Worm (Caenorhabditis elegans) whole organism, early embryonic: Measurements from ENCODE around the gene slc-9B.2.
A peak's percentile ranks its signal among the peaks of the same experiment; 100 is the strongest.

Experiments used
- B0310.2 ChIP-seq: sonication (generic microtip); optimal IDR thresholded peaks from 2 replicates; lab custom pipeline; 2016; ENCODE audit warnings: mild to moderate bottlenecking, missing genetic modification characterization, missing compliant biosample characterization
- F13C5.2 ChIP-seq: sonication (generic microtip); optimal IDR thresholded peaks from 2 replicates; lab custom pipeline; 2017; ENCODE audit warnings: mild to moderate bottlenecking, missing genetic modification characterization, inconsistent platforms, missing compliant biosample characterization
- aly-1 ChIP-seq: sonication (generic microtip); optimal IDR thresholded peaks from 2 replicates; lab custom pipeline; 2016; ENCODE audit warnings: missing genetic modification characterization, missing compliant biosample characterization
- ama-1 ChIP-seq: fragments of 150-350 bp; optimal IDR thresholded peaks from 2 replicates; lab custom pipeline; 2014
- ceh-13 ChIP-seq: fragments of 200-800 bp; sonication (Bioruptor generic); optimal IDR thresholded peaks from 2 replicates; lab custom pipeline; 2018; ENCODE audit warnings: mild to moderate bottlenecking, missing genetic modification characterization, missing compliant biosample characterization
- ceh-36 ChIP-seq: sonication (generic microtip); optimal IDR thresholded peaks from 2 replicates; lab custom pipeline; 2016; ENCODE audit warnings: missing genetic modification characterization, inconsistent platforms, missing compliant biosample characterization
- ets-7 ChIP-seq: sonication (generic microtip); optimal IDR thresholded peaks from 2 replicates; lab custom pipeline; 2016; ENCODE audit warnings: missing genotype, missing genetic modification characterization, missing compliant biosample characterization
- flt-1 ChIP-seq: fragments of 200-800 bp; sonication (Bioruptor generic); IDR thresholded peaks from 2 replicates; pipeline ENCODE4 v1.3.6; 2022; ENCODE audit warnings: missing genetic modification characterization, missing compliant biosample characterization
- hmbx-1 ChIP-seq: sonication (generic microtip); optimal IDR thresholded peaks from 2 replicates; lab custom pipeline; 2016; ENCODE audit warnings: mild to moderate bottlenecking, missing genetic modification characterization, missing compliant biosample characterization
- hmg-4 ChIP-seq: fragments of 200-800 bp; sonication (Bioruptor generic); optimal IDR thresholded peaks from 2 replicates; lab custom pipeline; 2018; ENCODE audit warnings: mild to moderate bottlenecking, missing genetic modification characterization, missing compliant biosample characterization
- hnd-1 ChIP-seq: sonication (generic microtip); optimal IDR thresholded peaks from 2 replicates; lab custom pipeline; 2016; ENCODE audit warnings: missing genetic modification characterization, missing compliant biosample characterization
- pes-1 ChIP-seq: fragments of 200-800 bp; sonication (Bioruptor generic); IDR thresholded peaks from 2 replicates; pipeline ENCODE4 v1.3.6; 2022; ENCODE audit warnings: missing genetic modification reagents, missing genetic modification characterization, missing compliant biosample characterization
- scrt-1 ChIP-seq: fragments of 200-800 bp; sonication (Bioruptor generic); IDR thresholded peaks from 2 replicates; pipeline ENCODE4 v1.3.6; 2022; ENCODE audit warnings: missing genetic modification characterization, missing compliant biosample characterization
- sea-1 ChIP-seq: fragments of 200-800 bp; sonication (Bioruptor generic); conservative IDR thresholded peaks from 2 replicates; pipeline ENCODE4 v1.3.6; 2022; ENCODE audit warnings: missing genetic modification characterization, missing compliant biosample characterization
- tbx-11 ChIP-seq: fragments of 200-800 bp; sonication (Bioruptor generic); IDR thresholded peaks from 2 replicates; pipeline ENCODE4 v1.3.6; 2022; ENCODE audit warnings: missing genetic modification characterization, missing compliant biosample characterization
- tbx-37 ChIP-seq: fragments of 200-800 bp; sonication (Bioruptor generic); conservative IDR thresholded peaks from 2 replicates; pipeline ENCODE4 v1.3.6; 2022; ENCODE audit warnings: missing genetic modification reagents, missing genetic modification characterization, missing compliant biosample characterization
- tra-4 ChIP-seq: sonication (generic microtip); optimal IDR thresholded peaks from 2 replicates; lab custom pipeline; 2017; ENCODE audit warnings: missing genetic modification characterization, missing compliant biosample characterization

Gene slc-9B.2

DNA sequence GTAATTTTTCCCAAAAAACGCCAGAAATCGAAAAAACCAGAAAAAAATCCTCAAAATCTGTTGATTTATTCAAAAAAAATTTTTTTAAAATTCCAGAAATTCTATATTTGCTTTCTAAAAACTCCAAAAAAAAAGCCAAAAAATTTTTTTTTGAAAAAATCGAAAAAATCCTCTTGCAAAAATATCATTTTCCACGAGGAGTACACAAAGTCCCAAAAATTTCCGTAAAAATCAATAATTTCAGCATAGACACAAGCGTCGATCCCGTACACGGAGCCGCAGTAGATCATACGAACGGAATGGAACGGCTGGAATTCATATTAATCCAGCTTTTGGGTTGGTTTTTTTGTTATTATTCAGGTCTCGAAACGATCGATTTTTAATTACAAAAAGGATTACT is 29.3 kb downstream of the slc-9B.2 start:
- TF ChIP-seq tbx-37 (GFP tag; lab: Robert Waterston, UW) = no peak
- no peak for TF ChIP-seq scrt-1 (GFP tag; lab: Robert Waterston, UW)
- no peak for TF ChIP-seq hmg-4 (GFP tag; lab: Kevin White, UChicago)
- TF ChIP-seq ceh-36 (tag; lab: Kevin White, UChicago) = no peak
- no peak for TF ChIP-seq pes-1 (GFP tag; lab: Robert Waterston, UW)
- TF ChIP-seq ama-1 (lab: Kevin White, UChicago) = no peak
- TF ChIP-seq B0310.2 = no peak
- TF ChIP-seq hnd-1 (tag; lab: Kevin White, UChicago) = no peak
- no peak for TF ChIP-seq ets-7 (tag; lab: Kevin White, UChicago)
- TF ChIP-seq tbx-11 (GFP tag; lab: Robert Waterston, UW) = no peak
- TF ChIP-seq aly-1 = no peak
- TF ChIP-seq hmbx-1 (tag; lab: Kevin White, UChicago) = no peak
- no peak for TF ChIP-seq flt-1 (GFP tag; lab: Robert Waterston, UW)

DNA sequence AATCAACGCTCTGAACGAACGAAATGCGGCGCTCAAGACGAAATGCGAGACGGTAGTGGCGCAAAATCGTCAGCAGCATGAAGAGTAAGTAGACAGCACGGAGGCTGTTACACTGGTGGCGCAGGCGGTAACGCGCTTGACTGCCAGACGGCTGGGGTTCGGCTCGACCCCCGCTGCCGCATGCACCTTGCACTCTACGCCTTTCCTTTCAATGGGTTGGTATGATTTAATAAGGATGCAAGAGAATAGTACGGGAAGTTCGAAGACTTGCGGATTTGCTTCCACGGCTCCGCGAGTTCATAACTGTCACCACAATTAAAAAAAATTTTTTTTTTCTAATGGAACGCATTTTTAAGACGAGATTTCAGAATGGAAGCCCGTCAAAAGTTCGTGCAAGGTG is 31.2 kb downstream of the slc-9B.2 start:
- TF ChIP-seq ceh-36 (tag; lab: Kevin White, UChicago) = peak; percentile 76
- peak; percentile 76 for TF ChIP-seq F13C5.2 (tag; lab: Kevin White, UChicago)
- TF ChIP-seq sea-1 = peak; percentile 75
- TF ChIP-seq ets-7 (tag; lab: Kevin White, UChicago) = peak; percentile 39
- TF ChIP-seq pes-1 (GFP tag; lab: Robert Waterston, UW) = peak; percentile 84
- TF ChIP-seq flt-1 (GFP tag; lab: Robert Waterston, UW) = peak; percentile 78
- TF ChIP-seq ceh-13 (GFP tag; lab: Kevin White, UChicago) = peak; percentile 43
- TF ChIP-seq tra-4 (tag; lab: Kevin White, UChicago) = peak; percentile 61
- peak; percentile 89 for TF ChIP-seq aly-1
- TF ChIP-seq hmg-4 (GFP tag; lab: Kevin White, UChicago) = peak; percentile 75
- TF ChIP-seq scrt-1 (GFP tag; lab: Robert Waterston, UW) = peak; percentile 90
- peak; percentile 70 for TF ChIP-seq tbx-11 (GFP tag; lab: Robert Waterston, UW)
- TF ChIP-seq tbx-37 (GFP tag; lab: Robert Waterston, UW) = peak; percentile 52; the same call in 1 of the 2 replicates
- TF ChIP-seq ama-1 (lab: Kevin White, UChicago) = no peak
- TF ChIP-seq hnd-1 (tag; lab: Kevin White, UChicago) = peak; percentile 50
- no peak for TF ChIP-seq hmbx-1 (tag; lab: Kevin White, UChicago)
- peak; percentile 57 for TF ChIP-seq B0310.2

DNA sequence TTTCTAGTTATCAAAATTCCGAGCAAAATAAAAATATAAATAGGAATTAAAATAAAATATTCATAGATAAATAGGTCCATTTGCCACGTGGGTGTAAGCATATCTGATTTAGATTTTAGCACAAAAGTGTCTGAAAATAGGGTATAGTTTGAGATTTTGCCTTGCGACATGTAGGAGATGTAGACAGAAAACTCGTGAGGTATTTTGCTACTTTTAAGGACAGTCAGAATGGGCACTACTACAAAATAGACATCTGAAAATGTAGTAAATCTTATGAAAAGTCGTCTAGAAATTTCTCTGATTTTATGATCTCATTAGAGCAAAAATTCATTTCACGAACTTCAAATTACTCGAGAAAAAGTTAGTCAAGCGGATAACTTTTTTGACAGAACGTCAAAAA is 35.8 kb downstream of the slc-9B.2 start, which contains the start of gene srv-34:
Gene srv-34 (minus strand): TSS at position 101 of the 400 bp plus-strand sequence.
- TF ChIP-seq hmg-4 (GFP tag; lab: Kevin White, UChicago) (no peak), B0310.2 (no peak), pes-1 (GFP tag; lab: Robert Waterston, UW) (no peak), ceh-13 (GFP tag; lab: Kevin White, UChicago) (no peak), sea-1 (no peak), ceh-36 (tag; lab: Kevin White, UChicago) (no peak)

ce11 chrV:16376430-16376948 is 37.6 kb downstream of the slc-9B.2 start:
- TF ChIP-seq ceh-36 (tag; lab: Kevin White, UChicago) = no peak
- no peak for TF ChIP-seq tbx-37 (GFP tag; lab: Robert Waterston, UW)
- TF ChIP-seq ceh-13 (GFP tag; lab: Kevin White, UChicago) = no peak
- no peak for TF ChIP-seq tbx-11 (GFP tag; lab: Robert Waterston, UW)
- TF ChIP-seq hmg-4 (GFP tag; lab: Kevin White, UChicago) = no peak
- TF ChIP-seq sea-1 = no peak
- TF ChIP-seq scrt-1 (GFP tag; lab: Robert Waterston, UW) = no peak
- no peak for TF ChIP-seq B0310.2
- no peak for TF ChIP-seq flt-1 (GFP tag; lab: Robert Waterston, UW)
- no peak for TF ChIP-seq tra-4 (tag; lab: Kevin White, UChicago)
- TF ChIP-seq hnd-1 (tag; lab: Kevin White, UChicago) = no peak

DNA sequence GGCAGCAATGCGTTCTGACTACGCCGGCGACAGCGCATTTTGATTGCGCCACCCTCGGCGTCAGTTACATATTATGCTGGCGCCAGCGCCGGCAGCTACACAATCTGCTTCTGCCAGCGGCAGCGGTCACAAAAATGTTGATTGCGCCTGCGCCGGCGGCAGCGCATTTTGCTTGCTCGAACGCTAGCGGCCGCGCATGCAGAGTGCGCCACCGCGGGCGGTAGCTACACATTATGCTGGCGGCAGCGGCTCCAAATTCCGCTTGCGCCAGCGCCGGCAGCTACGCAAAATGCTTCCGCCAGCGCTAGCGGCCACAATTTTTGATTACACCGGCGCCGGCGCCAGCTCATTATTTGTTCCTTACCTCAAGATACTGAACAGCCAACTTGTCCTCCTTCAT is 38.3 kb downstream of the slc-9B.2 start:
- no peak for TF ChIP-seq aly-1
- TF ChIP-seq scrt-1 (GFP tag; lab: Robert Waterston, UW) = no peak
- no peak for TF ChIP-seq hmg-4 (GFP tag; lab: Kevin White, UChicago)
- TF ChIP-seq flt-1 (GFP tag; lab: Robert Waterston, UW) = no peak
- TF ChIP-seq ets-7 (tag; lab: Kevin White, UChicago) = no peak
- no peak for TF ChIP-seq hnd-1 (tag; lab: Kevin White, UChicago)
- TF ChIP-seq tbx-11 (GFP tag; lab: Robert Waterston, UW) = no peak
- no peak for TF ChIP-seq ama-1 (lab: Kevin White, UChicago)
- TF ChIP-seq ceh-36 (tag; lab: Kevin White, UChicago) = no peak
- TF ChIP-seq sea-1 = no peak
- TF ChIP-seq tra-4 (tag; lab: Kevin White, UChicago) = no peak
- TF ChIP-seq hmbx-1 (tag; lab: Kevin White, UChicago) = no peak
- TF ChIP-seq ceh-13 (GFP tag; lab: Kevin White, UChicago) = no peak
- no peak for TF ChIP-seq B0310.2
- TF ChIP-seq F13C5.2 (tag; lab: Kevin White, UChicago) = no peak
- TF ChIP-seq pes-1 (GFP tag; lab: Robert Waterston, UW) = no peak
- no peak for TF ChIP-seq tbx-37 (GFP tag; lab: Robert Waterston, UW)

DNA sequence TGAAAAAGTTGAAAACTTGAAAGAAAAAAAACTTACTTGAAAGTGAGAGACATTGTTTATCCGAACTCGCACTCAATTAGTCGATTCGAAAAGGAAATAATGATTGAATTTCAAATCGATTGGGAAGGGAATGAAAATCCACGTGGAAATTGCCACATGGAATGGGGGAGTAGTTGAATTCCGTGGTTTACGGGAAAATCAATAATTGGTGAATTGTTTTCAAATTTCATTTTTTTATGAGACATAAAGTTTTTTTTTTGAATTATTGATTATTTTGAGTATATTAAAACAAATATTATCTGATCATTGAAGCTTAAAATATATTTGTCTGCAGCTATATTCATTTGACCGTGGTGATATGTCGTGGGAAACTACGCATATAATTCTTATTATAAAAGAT is 39.0 kb downstream of the slc-9B.2 start, which contains the start of gene F13A7.1:
Gene F13A7.1 (minus strand): TSS at position 101 of the 400 bp plus-strand sequence.
- no peak for TF ChIP-seq ceh-36 (tag; lab: Kevin White, UChicago)
- TF ChIP-seq tra-4 (tag; lab: Kevin White, UChicago) = no peak
- TF ChIP-seq hmbx-1 (tag; lab: Kevin White, UChicago) = no peak
- TF ChIP-seq scrt-1 (GFP tag; lab: Robert Waterston, UW) = no peak
- TF ChIP-seq ceh-13 (GFP tag; lab: Kevin White, UChicago) = no peak
- no peak for TF ChIP-seq tbx-37 (GFP tag; lab: Robert Waterston, UW)
- TF ChIP-seq tbx-11 (GFP tag; lab: Robert Waterston, UW) = no peak
- no peak for TF ChIP-seq aly-1
- no peak for TF ChIP-seq B0310.2
- no peak for TF ChIP-seq F13C5.2 (tag; lab: Kevin White, UChicago)
- no peak for TF ChIP-seq sea-1
- TF ChIP-seq hnd-1 (tag; lab: Kevin White, UChicago) = no peak
- TF ChIP-seq hmg-4 (GFP tag; lab: Kevin White, UChicago) = no peak
